Fruit fly (Drosophila melanogaster): ENCODE data around the gene zyd.

DNA sequence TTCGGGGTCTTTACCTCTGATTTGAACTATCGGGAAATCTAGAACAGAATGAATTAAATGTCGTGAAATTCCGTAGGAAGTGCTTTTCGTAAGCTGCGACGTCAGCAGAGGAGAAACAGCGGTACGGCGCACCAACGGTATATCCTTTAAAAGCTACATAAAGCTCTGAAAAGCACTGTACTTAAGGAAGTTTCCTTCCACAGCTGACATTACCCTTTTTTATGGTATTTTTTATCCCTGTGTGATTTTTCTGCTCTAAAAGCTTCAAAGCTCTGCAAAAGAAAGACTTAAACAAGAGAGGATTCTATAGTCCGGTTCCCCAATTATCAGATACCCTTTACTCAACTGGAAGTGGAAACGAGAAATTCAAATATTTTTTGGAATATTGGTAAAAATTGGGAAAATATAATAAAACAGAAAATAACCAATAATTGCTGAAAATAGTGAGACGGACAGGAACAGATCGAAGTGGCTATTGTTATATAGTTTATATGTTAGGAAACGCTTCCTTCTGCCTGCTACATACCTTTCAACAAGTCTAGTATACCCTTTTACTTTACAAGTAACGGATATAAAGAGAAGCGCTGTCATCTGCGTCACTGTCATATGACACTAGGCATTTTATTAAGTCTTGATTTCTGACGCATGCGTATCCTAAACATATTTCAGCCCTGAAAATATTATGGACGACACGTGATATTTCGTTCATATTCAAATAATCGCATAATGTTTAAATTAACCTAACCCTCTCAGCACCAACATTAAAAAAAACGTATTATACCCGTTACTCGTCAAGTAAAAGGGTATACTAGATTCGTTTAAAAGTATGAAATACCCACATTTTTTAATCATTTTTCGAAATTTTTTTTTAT, 17.9 kb upstream of the zyd start, which contains the start of the genes stnA and stnB:
- TF ChIP-seq insv (optimal IDR thresholded peaks at IDR 0.05) (no peak), ttk (optimal IDR thresholded peaks at IDR 0.05) (no peak), psq (optimal IDR thresholded peaks at IDR 0.05) (no peak), Myc (optimal IDR thresholded peaks at IDR 0.05) (no peak)
